Worm (Caenorhabditis elegans): ENCODE results near the gene nos-2.

ce11 chrII:7049470-7049869 is 15.9 kb upstream of the nos-2 start:
- TF ChIP-seq unc-62 (GFP tag; optimal IDR thresholded peaks at IDR 0.05) (no peak), ztf-11 (tag; optimal IDR thresholded peaks at IDR 0.05) (no peak), unc-39 (tag; optimal IDR thresholded peaks at IDR 0.05) (no peak), sptf-1 (tag; optimal IDR thresholded peaks at IDR 0.05) (no peak), nhr-237 (tag; optimal IDR thresholded peaks at IDR 0.05) (no peak), lin-32 (GFP tag; optimal IDR thresholded peaks at IDR 0.05) (no peak)

Measured in whole organism, mixed stage, embryonic.